Worm (Caenorhabditis elegans) whole organism, L1 larva: ENCODE measurements around the gene M195.2.

Experiments
- C04F5.9 ChIP-seq: sonication (generic microtip); optimal IDR thresholded peaks from 2 replicates; lab custom pipeline; 2016; ENCODE audit warnings: missing genetic modification characterization, missing compliant biosample characterization
- F16B12.6 ChIP-seq: fragments of 150-350 bp; optimal IDR thresholded peaks from 2 replicates; lab custom pipeline; 2014; ENCODE audit warnings: missing biosample characterization, missing genetic modification characterization
- aha-1 ChIP-seq: fragments of 150-350 bp; optimal IDR thresholded peaks from 2 replicates; lab custom pipeline; 2014; ENCODE audit warnings: missing biosample characterization, missing genetic modification characterization
- ama-1 ChIP-seq: fragments of 150-350 bp; optimal IDR thresholded peaks from 2 replicates; lab custom pipeline; 2014
- blmp-1 ChIP-seq: fragments of 150-350 bp; optimal IDR thresholded peaks from 2 replicates; lab custom pipeline; 2014; ENCODE audit warnings: missing biosample characterization, missing genetic modification characterization
- ceh-82 ChIP-seq, 3 experiments: fragments of 150-350 bp in 1 of 3; sonication (generic microtip) in 2 of 3; optimal IDR thresholded peaks; 2 replicates each; lab custom pipeline; 2014 to 2017; ENCODE audit warnings: missing biosample characterization in 3 of 3, missing genetic modification characterization in 3 of 3
- ceh-90 ChIP-seq: sonication (generic microtip); optimal IDR thresholded peaks from 2 replicates; lab custom pipeline; 2016; ENCODE audit warnings: missing genetic modification characterization, missing compliant biosample characterization
- ces-1 ChIP-seq: fragments of 150-350 bp; optimal IDR thresholded peaks from 2 replicates; lab custom pipeline; 2014; ENCODE audit warnings: missing biosample characterization, missing genetic modification reagents, missing genetic modification characterization
- dpl-1 ChIP-seq, 3 experiments: fragments of 150-350 bp in 2 of 3; sonication (generic microtip) in 1 of 3; optimal IDR thresholded peaks; 2 replicates each; lab custom pipeline; 2014 to 2017; ENCODE audit warnings: missing biosample characterization in 3 of 3, missing genetic modification characterization in 3 of 3, missing genetic modification reagents in 3 of 3
- dsc-1 ChIP-seq: sonication (generic microtip); optimal IDR thresholded peaks from 2 replicates; lab custom pipeline; 2016; ENCODE audit warnings: mild to moderate bottlenecking, missing genetic modification characterization, missing compliant biosample characterization
- efl-3 ChIP-seq: fragments of 200-800 bp; sonication (Bioruptor generic); optimal IDR thresholded peaks from 2 replicates; lab custom pipeline; 2018; ENCODE audit warnings: mild to moderate bottlenecking, missing genetic modification characterization, missing compliant biosample characterization
- egl-13 ChIP-seq: sonication (generic microtip); optimal IDR thresholded peaks from 2 replicates; lab custom pipeline; 2016; ENCODE audit warnings: missing genotype, missing genetic modification reagents, missing genetic modification characterization, missing compliant biosample characterization
- egl-27 ChIP-seq, 2 experiments: fragments of 150-350 bp in 1 of 2; sonication (generic microtip); optimal IDR thresholded peaks; 3 replicates each; lab custom pipeline; 2017 to 2018; ENCODE audit warnings: missing biosample characterization in 2 of 2, missing genetic modification characterization in 2 of 2, missing genetic modification reagents in 2 of 2
- elt-2 ChIP-seq: sonication (generic microtip); optimal IDR thresholded peaks from 2 replicates; lab custom pipeline; 2016; ENCODE audit warnings: missing genetic modification characterization, mild to moderate bottlenecking, inconsistent platforms, missing compliant biosample characterization, missing genetic modification reagents
- elt-3 ChIP-seq, 6 experiments: fragments of 150-350 bp in 1 of 6; sonication (generic microtip); optimal IDR thresholded peaks; 2 replicates each; lab custom pipeline; 2017 to 2018; ENCODE audit warnings: missing biosample characterization in 6 of 6, missing genetic modification characterization in 6 of 6, inconsistent platforms in 1 of 6
- ets-5 ChIP-seq: fragments of 200-800 bp; sonication (Bioruptor generic); IDR thresholded peaks from 2 replicates; pipeline ENCODE4 v1.3.6; 2022; ENCODE audit warnings: missing genetic modification characterization, missing compliant biosample characterization
- fkh-10 ChIP-seq: sonication (generic microtip); optimal IDR thresholded peaks from 2 replicates; lab custom pipeline; 2017; ENCODE audit warnings: missing biosample characterization, missing genetic modification reagents, missing genetic modification characterization
- fos-1 ChIP-seq: fragments of 150-350 bp; optimal IDR thresholded peaks from 2 replicates; lab custom pipeline; 2014; ENCODE audit warnings: missing biosample characterization, missing genetic modification characterization
- grh-1 ChIP-seq: fragments of 200-800 bp; sonication (Bioruptor generic); IDR thresholded peaks from 2 replicates; pipeline ENCODE4 v1.3.6; 2022; ENCODE audit warnings: missing genetic modification reagents, missing genetic modification characterization, missing compliant biosample characterization
- irx-1 ChIP-seq: sonication (generic microtip); optimal IDR thresholded peaks from 2 replicates; lab custom pipeline; 2016; ENCODE audit warnings: missing genetic modification characterization, missing compliant biosample characterization
- isw-1 ChIP-seq: fragments of 200-800 bp; sonication (Bioruptor generic); IDR thresholded peaks from 2 replicates; pipeline ENCODE4 v1.3.6; 2022; ENCODE audit warnings: missing genetic modification characterization, missing compliant biosample characterization
- lin-13 ChIP-seq: fragments of 150-350 bp; optimal IDR thresholded peaks from 2 replicates; lab custom pipeline; 2014; ENCODE audit warnings: missing biosample characterization, missing genetic modification reagents, missing genetic modification characterization
- lin-15B ChIP-seq: fragments of 150-350 bp; sonication (generic microtip); optimal IDR thresholded peaks from 3 replicates; lab custom pipeline; 2014; ENCODE audit warnings: missing biosample characterization, missing genetic modification characterization
- lin-35 ChIP-seq, 2 experiments: fragments of 150-350 bp; optimal IDR thresholded peaks; 2 replicates each; lab custom pipeline; 2014; ENCODE audit warnings: missing biosample characterization in 2 of 2, missing genetic modification characterization in 2 of 2, missing genetic modification reagents in 2 of 2
- lsy-2 ChIP-seq, 2 experiments: fragments of 150-350 bp; optimal IDR thresholded peaks; 2 replicates each; lab custom pipeline; 2014; ENCODE audit warnings: missing biosample characterization in 2 of 2, missing genetic modification characterization in 2 of 2
- mdl-1 ChIP-seq, 2 experiments: fragments of 150-350 bp; optimal IDR thresholded peaks; 2 replicates each; lab custom pipeline; 2014 to 2017; ENCODE audit warnings: missing biosample characterization in 2 of 2, missing genetic modification characterization in 2 of 2, inconsistent platforms in 1 of 2
- mef-2 ChIP-seq: fragments of 150-350 bp; optimal IDR thresholded peaks from 2 replicates; lab custom pipeline; 2014; ENCODE audit warnings: missing biosample characterization, missing genetic modification characterization
- mep-1 ChIP-seq: fragments of 150-350 bp; optimal IDR thresholded peaks from 2 replicates; lab custom pipeline; 2014; ENCODE audit warnings: missing biosample characterization, missing genetic modification characterization
- nhr-11 ChIP-seq: fragments of 150-350 bp; optimal IDR thresholded peaks from 2 replicates; lab custom pipeline; 2014; ENCODE audit warnings: missing biosample characterization, missing genetic modification characterization
- nhr-12 ChIP-seq: sonication (generic microtip); optimal IDR thresholded peaks from 2 replicates; lab custom pipeline; 2017; ENCODE audit warnings: missing biosample characterization, missing genetic modification characterization
- nhr-19 ChIP-seq: fragments of 200-800 bp; sonication (Bioruptor generic); conservative IDR thresholded peaks from 2 replicates; pipeline ENCODE4 v1.3.6; 2022; ENCODE audit warnings: missing genetic modification characterization, missing compliant biosample characterization
- nhr-20 ChIP-seq: sonication (generic microtip); optimal IDR thresholded peaks from 2 replicates; lab custom pipeline; 2016; ENCODE audit warnings: mild to moderate bottlenecking, missing genetic modification characterization, missing compliant biosample characterization
- nhr-237 ChIP-seq: fragments of 150-350 bp; optimal IDR thresholded peaks from 2 replicates; lab custom pipeline; 2014; ENCODE audit warnings: missing biosample characterization, missing genetic modification characterization
- nhr-28 ChIP-seq: fragments of 150-350 bp; optimal IDR thresholded peaks from 2 replicates; lab custom pipeline; 2014; ENCODE audit warnings: missing biosample characterization, missing genetic modification characterization
- nhr-71 ChIP-seq: sonication (generic microtip); optimal IDR thresholded peaks from 2 replicates; lab custom pipeline; 2016; ENCODE audit warnings: mild to moderate bottlenecking, missing genetic modification characterization, moderate library complexity, missing compliant biosample characterization
- nhr-77 ChIP-seq: fragments of 150-350 bp; optimal IDR thresholded peaks from 2 replicates; lab custom pipeline; 2014; ENCODE audit warnings: missing biosample characterization, missing genetic modification characterization
- nhr-85 ChIP-seq: sonication (generic microtip); peaks from one replicate; lab custom pipeline; 2016; ENCODE audit warnings: missing genetic modification characterization, inconsistent platforms, missing compliant biosample characterization
- nhr-90 ChIP-seq: sonication (generic microtip); optimal IDR thresholded peaks from 2 replicates; lab custom pipeline; 2016; ENCODE audit warnings: mild to moderate bottlenecking, missing genetic modification characterization, missing compliant biosample characterization; ENCODE audit not compliant: poor library complexity
- pax-3 ChIP-seq: fragments of 200-800 bp; sonication (Bioruptor generic); optimal IDR thresholded peaks from 2 replicates; lab custom pipeline; 2018; ENCODE audit warnings: mild to moderate bottlenecking, missing genetic modification characterization, moderate library complexity, missing compliant biosample characterization
- pqm-1 ChIP-seq: sonication (generic microtip); optimal IDR thresholded peaks from 3 replicates; lab custom pipeline; 2017; ENCODE audit warnings: missing biosample characterization, missing genetic modification characterization
- snu-23 ChIP-seq: sonication (generic microtip); optimal IDR thresholded peaks from 2 replicates; lab custom pipeline; 2016; ENCODE audit warnings: missing genetic modification characterization, missing compliant biosample characterization
- sox-4 ChIP-seq: sonication (generic microtip); optimal IDR thresholded peaks from 2 replicates; lab custom pipeline; 2016; ENCODE audit warnings: missing genetic modification characterization, missing compliant biosample characterization
- sptf-1 ChIP-seq: fragments of 150-350 bp; optimal IDR thresholded peaks from 2 replicates; lab custom pipeline; 2014; ENCODE audit warnings: missing biosample characterization, missing genetic modification characterization
- sup-37 ChIP-seq: fragments of 200-800 bp; sonication (Bioruptor generic); optimal IDR thresholded peaks from 2 replicates; lab custom pipeline; 2018; ENCODE audit warnings: mild to moderate bottlenecking, missing genetic modification characterization, missing compliant biosample characterization
- swsn-7 ChIP-seq: sonication (generic microtip); optimal IDR thresholded peaks from 2 replicates; lab custom pipeline; 2016; ENCODE audit warnings: missing genetic modification characterization, missing compliant biosample characterization
- unc-30 ChIP-seq: sonication (generic microtip); optimal IDR thresholded peaks from 2 replicates; lab custom pipeline; 2017; ENCODE audit warnings: missing biosample characterization, missing genetic modification characterization
- unc-62 ChIP-seq: fragments of 150-350 bp; optimal IDR thresholded peaks from 2 replicates; lab custom pipeline; 2014; ENCODE audit warnings: missing biosample characterization, missing genetic modification reagents, missing genetic modification characterization
- unc-86 ChIP-seq: sonication (generic microtip); optimal IDR thresholded peaks from 2 replicates; lab custom pipeline; 2016; ENCODE audit warnings: missing genetic modification characterization, missing compliant biosample characterization
- unc-98 ChIP-seq: fragments of 200-800 bp; sonication (Bioruptor generic); IDR thresholded peaks from 2 replicates; pipeline ENCODE4 v1.3.6; 2022; ENCODE audit warnings: missing genetic modification characterization, missing compliant biosample characterization
- vab-15 ChIP-seq: sonication (generic microtip); optimal IDR thresholded peaks from 2 replicates; lab custom pipeline; 2017; ENCODE audit warnings: missing genotype, mild to moderate bottlenecking, missing genetic modification characterization, missing compliant biosample characterization
- xbp-1 ChIP-seq: sonication (generic microtip); optimal IDR thresholded peaks from 2 replicates; lab custom pipeline; 2016; ENCODE audit warnings: missing genetic modification characterization, missing compliant biosample characterization
- zag-1 ChIP-seq: fragments of 150-350 bp; optimal IDR thresholded peaks from 2 replicates; lab custom pipeline; 2014; ENCODE audit warnings: missing biosample characterization, missing genetic modification characterization
- zip-4 ChIP-seq: fragments of 200-800 bp; sonication (Bioruptor generic); optimal IDR thresholded peaks from 2 replicates; lab custom pipeline; 2018; ENCODE audit warnings: mild to moderate bottlenecking, missing genetic modification characterization, moderate library complexity, missing compliant biosample characterization
- ztf-4 ChIP-seq: fragments of 150-350 bp; optimal IDR thresholded peaks from 2 replicates; lab custom pipeline; 2014; ENCODE audit warnings: missing biosample characterization, missing genetic modification characterization

The M195.2 gene

DNA sequence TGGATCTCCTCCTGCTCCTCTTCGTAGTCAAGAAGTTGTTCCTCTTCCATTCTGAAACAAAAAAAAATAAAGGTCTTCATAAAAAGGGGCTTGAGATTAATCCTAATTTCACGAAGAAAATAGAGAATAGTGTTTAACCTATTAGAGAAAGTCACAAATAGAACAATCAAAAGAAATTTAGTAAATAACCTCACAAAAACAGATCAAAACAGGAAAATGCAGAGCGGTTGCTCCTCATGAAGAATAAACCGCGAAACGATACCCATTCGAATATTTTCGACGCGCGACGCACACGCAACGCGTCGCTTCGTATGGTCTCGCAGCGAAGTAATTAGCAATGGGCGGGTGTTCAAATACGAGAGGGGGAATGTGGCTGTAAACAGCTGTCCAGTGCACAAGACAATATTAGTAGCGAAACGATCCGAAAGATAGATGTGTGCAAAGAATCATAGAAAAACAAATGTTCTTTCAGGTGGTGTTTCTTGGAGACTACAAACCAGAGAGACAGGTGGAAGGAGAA lies 31.7 kb upstream of the M195.2 start, which contains the start of gene hel-1:
hel-1 (minus strand) TSS at position 51 of the 520 bp plus-strand sequence.
- TF ChIP-seq egl-27 (tag; optimal IDR thresholded peaks at IDR 0.05; lab: Kevin White, UChicago) (no peak), nhr-11 (tag; lab: Kevin White, UChicago) (peak; percentile 57), F16B12.6 (tag; lab: Kevin White, UChicago) (peak; percentile 63), elt-2 (tag; lab: Kevin White, UChicago) (peak; percentile 24), ets-5 (GFP tag; lab: Robert Waterston, UW) (no peak), unc-62 (GFP tag; lab: Kevin White, UChicago) (no peak), elt-3 (tag; optimal IDR thresholded peaks at IDR 0.05; lab: Kevin White, UChicago) (peak in 3 of 6 experiments; percentile 25 to 63 (median 47)), egl-13 (tag; lab: Kevin White, UChicago) (peak; percentile 2), mep-1 (tag; lab: Kevin White, UChicago) (peak; percentile 87), sox-4 (tag; lab: Kevin White, UChicago) (no peak), ceh-90 (tag; lab: Kevin White, UChicago) (no peak), nhr-19 (GFP tag; lab: Robert Waterston, UW) (peak; percentile 84), lin-15B (tag; lab: Kevin White, UChicago) (peak; percentile 82), ces-1 (GFP tag; lab: Kevin White, UChicago) (no peak), swsn-7 (tag; lab: Kevin White, UChicago) (peak; percentile 80), nhr-20 (tag; lab: Kevin White, UChicago) (peak; percentile 87), ztf-4 (tag; lab: Kevin White, UChicago) (peak; percentile 11), mef-2 (tag; lab: Kevin White, UChicago) (no peak), xbp-1 (peak; percentile 83), C04F5.9 (peak; percentile 64), mdl-1 (tag; optimal IDR thresholded peaks at IDR 0.05; lab: Kevin White, UChicago) (peak in 1 of 2 experiments; percentile 81), nhr-85 (tag; lab: Kevin White, UChicago) (peak; percentile 82), unc-30 (tag; lab: Kevin White, UChicago) (no peak), nhr-28 (tag; lab: Kevin White, UChicago) (no peak), nhr-12 (tag; lab: Kevin White, UChicago) (no peak), unc-98 (no peak), ceh-82 (tag; optimal IDR thresholded peaks at IDR 0.05; lab: Kevin White, UChicago) (peak; percentile 24 to 88 (median 69)), nhr-237 (tag; lab: Kevin White, UChicago) (peak; percentile 72), lsy-2 (tag; optimal IDR thresholded peaks at IDR 0.05; lab: Kevin White, UChicago) (peak; percentile 86 to 95), pax-3 (tag; lab: Kevin White, UChicago) (no peak), blmp-1 (peak; percentile 82), zag-1 (peak; percentile 27), zip-4 (GFP tag; lab: Kevin White, UChicago) (peak; percentile 39), efl-3 (no peak), isw-1 (GFP tag; lab: Robert Waterston, UW) (peak; percentile 71), pqm-1 (tag; lab: Kevin White, UChicago) (no peak), lin-35 (GFP tag; optimal IDR thresholded peaks at IDR 0.05; lab: Kevin White, UChicago) (peak; percentile 93 to 98), fos-1 (peak; percentile 25), fkh-10 (GFP tag; lab: Kevin White, UChicago) (peak; percentile 2), vab-15 (tag; lab: Kevin White, UChicago) (peak; percentile 100), aha-1 (tag; lab: Kevin White, UChicago) (no peak), unc-86 (tag; lab: Kevin White, UChicago) (peak; percentile 55), ama-1 (lab: Kevin White, UChicago) (peak; percentile 8), snu-23 (GFP tag; lab: Kevin White, UChicago) (peak; percentile 88), grh-1 (GFP tag; lab: Robert Waterston, UW) (peak; percentile 55; the same call in 1 of the 2 replicates), nhr-77 (tag; lab: Kevin White, UChicago) (peak; percentile 69), nhr-90 (peak; percentile 52), sup-37 (no peak), irx-1 (tag; lab: Kevin White, UChicago) (peak; percentile 39), nhr-71 (tag; lab: Kevin White, UChicago) (peak; percentile 91), lin-13 (GFP tag; lab: Kevin White, UChicago) (peak; percentile 89), sptf-1 (no peak), dpl-1 (GFP tag; optimal IDR thresholded peaks at IDR 0.05; lab: Kevin White, UChicago) (peak; percentile 93 to 95 (median 93)), dsc-1 (tag; lab: Kevin White, UChicago) (peak; percentile 74)
